Fruit fly (Drosophila melanogaster): ENCODE data around the gene CG43134.

The CG43134 gene

DNA sequence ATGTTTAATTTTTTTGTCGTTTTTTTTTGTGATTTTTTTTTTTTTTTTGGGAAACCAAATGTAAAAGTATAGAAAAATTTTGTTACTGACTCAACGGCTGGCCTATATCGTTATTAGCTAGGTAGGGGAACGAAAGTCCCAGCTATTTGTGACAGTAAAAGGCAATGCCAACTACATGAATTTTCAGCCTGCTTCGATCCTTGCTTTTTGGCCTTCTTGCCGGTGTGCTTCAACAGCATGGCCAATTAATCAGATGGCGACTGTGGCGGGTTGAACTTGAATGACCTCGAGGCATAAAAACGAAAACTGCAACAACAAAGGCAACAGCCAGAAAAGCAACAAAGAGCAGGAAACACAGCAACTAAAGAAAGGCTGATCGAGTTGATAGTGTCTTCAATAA, 30.7 kb downstream of the CG43134 start, which contains the start of gene CG15578:
Gene CG15578 (minus strand): TSS at position 101 of the 400 bp plus-strand sequence.
- no peak for TF ChIP-seq svp (GFP tag)
- TF ChIP-seq pdm3 (GFP tag; optimal IDR thresholded peaks at IDR 0.05): no peak
- TF ChIP-seq CG8632 (GFP tag; optimal IDR thresholded peaks at IDR 0.05): no peak
- TF ChIP-seq Hr4 (GFP tag; optimal IDR thresholded peaks at IDR 0.05): no peak
- TF ChIP-seq Ets21C (GFP tag; optimal IDR thresholded peaks at IDR 0.05): no peak
- TF ChIP-seq Lpt (GFP tag; optimal IDR thresholded peaks at IDR 0.05): no peak
- no peak for TF ChIP-seq lz (GFP tag; optimal IDR thresholded peaks at IDR 0.05)
- no peak for TF ChIP-seq CG3919 (GFP tag; optimal IDR thresholded peaks at IDR 0.05)
- TF ChIP-seq Eip75B (GFP tag; optimal IDR thresholded peaks at IDR 0.05): no peak
- no peak for TF ChIP-seq CG6276 (GFP tag; optimal IDR thresholded peaks at IDR 0.05)
- TF ChIP-seq achi (GFP tag; optimal IDR thresholded peaks at IDR 0.05): no peak
- no peak for TF ChIP-seq Hr38 (GFP tag; optimal IDR thresholded peaks at IDR 0.05)
- TF ChIP-seq CG10669 (GFP tag; optimal IDR thresholded peaks at IDR 0.05): no peak
- TF ChIP-seq vri (GFP tag; optimal IDR thresholded peaks at IDR 0.05): no peak
- no peak for TF ChIP-seq topi (GFP tag; optimal IDR thresholded peaks at IDR 0.05)
- TF ChIP-seq Gug (GFP tag; IDR thresholded peaks at IDR 0.05): no peak
- no peak for TF ChIP-seq CG34406 (GFP tag; optimal IDR thresholded peaks at IDR 0.05)
- TF ChIP-seq CG6808 (GFP tag; optimal IDR thresholded peaks at IDR 0.05): no peak

DNA sequence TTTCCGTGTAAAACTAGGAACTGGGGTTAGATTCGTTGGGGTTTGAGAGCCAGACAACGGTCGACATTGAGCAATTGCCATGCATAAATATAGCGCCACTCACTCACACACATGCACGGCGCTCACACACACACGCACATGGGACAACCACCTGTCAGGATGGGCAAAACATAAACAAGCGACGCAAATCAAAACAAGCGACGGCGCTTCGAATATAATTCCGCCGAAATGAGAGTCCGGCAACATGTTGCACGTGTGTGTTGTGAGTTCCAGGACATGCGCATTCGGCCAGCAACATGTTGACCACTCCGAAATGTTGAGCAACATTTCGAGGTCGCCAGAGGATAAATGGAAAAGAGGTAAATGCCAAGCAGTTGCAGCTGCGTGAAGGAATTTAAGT, 33.7 kb downstream of the CG43134 start:
- TF ChIP-seq esn (GFP tag; optimal IDR thresholded peaks at IDR 0.05) (no peak), CG31627 (GFP tag; optimal IDR thresholded peaks at IDR 0.05) (no peak), cyc (GFP tag; optimal IDR thresholded peaks at IDR 0.05) (no peak), OdsH (GFP tag; optimal IDR thresholded peaks at IDR 0.05) (no peak), CG8119 (GFP tag; IDR thresholded peaks at IDR 0.05) (no peak), Hr4 (GFP tag; optimal IDR thresholded peaks at IDR 0.05) (no peak), CG10669 (GFP tag; optimal IDR thresholded peaks at IDR 0.05) (no peak), CG9139 (GFP tag; optimal IDR thresholded peaks at IDR 0.05) (no peak), spab (GFP tag; optimal IDR thresholded peaks at IDR 0.05) (no peak)

DNA sequence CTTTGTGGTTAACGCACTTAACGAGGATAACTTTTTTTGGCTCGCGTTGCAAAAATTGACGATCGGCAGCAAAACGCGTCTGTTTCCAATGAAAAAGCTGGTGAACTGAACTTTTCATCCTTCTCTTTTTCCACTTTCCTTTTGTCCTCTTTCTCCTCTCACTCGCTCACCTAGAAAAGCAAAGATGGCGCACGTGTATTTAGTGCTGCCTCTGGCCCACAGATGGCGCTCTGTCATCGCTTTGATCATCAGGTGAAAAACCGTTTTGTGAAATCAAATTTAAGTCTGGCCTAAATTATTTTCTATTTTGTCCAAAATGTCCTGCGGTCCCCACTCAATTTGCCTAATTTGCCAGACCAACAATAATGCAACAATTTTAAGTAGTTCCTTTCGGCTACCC, 46.3 kb downstream of the CG43134 start:
- TF ChIP-seq Sox102F (GFP tag; optimal IDR thresholded peaks at IDR 0.05): no peak
- TF ChIP-seq Eip75B (GFP tag; optimal IDR thresholded peaks at IDR 0.05): no peak
- no peak for TF ChIP-seq fkh (GFP tag; optimal IDR thresholded peaks at IDR 0.05)
- no peak for TF ChIP-seq esn (GFP tag; optimal IDR thresholded peaks at IDR 0.05)
- TF ChIP-seq vri (GFP tag; optimal IDR thresholded peaks at IDR 0.05): no peak
- TF ChIP-seq dsx (GFP tag; optimal IDR thresholded peaks at IDR 0.05; ENCODE audit: poor library complexity, severe bottlenecking): no peak
- TF ChIP-seq Blimp-1 (GFP tag; optimal IDR thresholded peaks at IDR 0.05): no peak
